Fruit fly (Drosophila melanogaster): ENCODE results near the gene Sf3b3.
A peak's percentile ranks its signal among the peaks of the same experiment; 100 is the strongest.

The Sf3b3 gene

dm6 chr3L:821951-822350 lies 11.2 kb downstream of the Sf3b3 start:
- peak; percentile 83 for TF ChIP-seq CG9948 (tag; optimal IDR thresholded peaks at IDR 0.05)
- peak; percentile 86 for TF ChIP-seq Snoo (tag; optimal IDR thresholded peaks at IDR 0.05)
- peak; percentile 80 for TF ChIP-seq CG4496 (GFP tag; IDR thresholded peaks at IDR 0.05)
- peak; percentile 67 for TF ChIP-seq CG34367 (tag; optimal IDR thresholded peaks at IDR 0.05)
- TF ChIP-seq CG10348 (GFP tag; IDR thresholded peaks at IDR 0.05): no peak
- TF ChIP-seq Pif1A (GFP tag; optimal IDR thresholded peaks at IDR 0.05): peak; percentile 78
- peak; percentile 90 for TF ChIP-seq CG17806 (tag; optimal IDR thresholded peaks at IDR 0.05)
- TF ChIP-seq CG8301 (tag; optimal IDR thresholded peaks at IDR 0.05): peak; percentile 76
- peak; percentile 75 for TF ChIP-seq EcR (GFP tag; optimal IDR thresholded peaks at IDR 0.05)
- TF ChIP-seq Ets98B (GFP tag; IDR thresholded peaks at IDR 0.05): peak; percentile 66
- TF ChIP-seq CG14655 (GFP tag; optimal IDR thresholded peaks at IDR 0.05): peak; percentile 85
- TF ChIP-seq D1 (tag; optimal IDR thresholded peaks at IDR 0.05): peak; percentile 66
- TF ChIP-seq gl (tag; optimal IDR thresholded peaks at IDR 0.05): peak; percentile 67
- TF ChIP-seq Pif1B (GFP tag; optimal IDR thresholded peaks at IDR 0.05): peak; percentile 82
- TF ChIP-seq CG12605 (GFP tag; IDR thresholded peaks at IDR 0.05): peak; percentile 69; the same call in 1 of the 2 replicates
- peak; percentile 89 for TF ChIP-seq CG8159 (tag; optimal IDR thresholded peaks at IDR 0.05)
- TF ChIP-seq rn (GFP tag; IDR thresholded peaks at IDR 0.05): peak; percentile 57
- peak; percentile 11 for TF ChIP-seq CG13204 (GFP tag; optimal IDR thresholded peaks at IDR 0.05)
- peak; percentile 46; the same call in 1 of the 2 replicates for TF ChIP-seq CG32121 (GFP tag; IDR thresholded peaks at IDR 0.05)
- TF ChIP-seq fd96Ca (GFP tag; IDR thresholded peaks at IDR 0.05): peak; percentile 81; the same call in 2 of the 3 replicates
- TF ChIP-seq CG15710 (tag; optimal IDR thresholded peaks at IDR 0.05): peak; percentile 71

dm6 chr3L:820975-821598 lies 12.1 kb downstream of the Sf3b3 start:
- TF ChIP-seq CG17806 (tag; optimal IDR thresholded peaks at IDR 0.05): no peak
- TF ChIP-seq CG34367 (tag; optimal IDR thresholded peaks at IDR 0.05): no peak
- no peak for TF ChIP-seq CG14655 (GFP tag; optimal IDR thresholded peaks at IDR 0.05)
- peak; percentile 19; the same call in 1 of the 3 replicates for TF ChIP-seq CG4496 (GFP tag; IDR thresholded peaks at IDR 0.05)
- no peak for TF ChIP-seq CG8159 (tag; optimal IDR thresholded peaks at IDR 0.05)
- peak; percentile 1 for TF ChIP-seq CG9948 (tag; optimal IDR thresholded peaks at IDR 0.05)
- TF ChIP-seq Pif1A (GFP tag; optimal IDR thresholded peaks at IDR 0.05): no peak
- TF ChIP-seq Snoo (tag; optimal IDR thresholded peaks at IDR 0.05): no peak
- TF ChIP-seq Ets98B (GFP tag; IDR thresholded peaks at IDR 0.05): peak; percentile 38
- no peak for TF ChIP-seq CG12605 (GFP tag; IDR thresholded peaks at IDR 0.05)
- 0 out of 2 replicates have a peak, but pooled peaks have one; percentile 18 for TF ChIP-seq rn (GFP tag; IDR thresholded peaks at IDR 0.05)
- peak; percentile 37; the same call in 1 of the 3 replicates for TF ChIP-seq fd96Ca (GFP tag; IDR thresholded peaks at IDR 0.05)
- no peak for TF ChIP-seq CG32121 (GFP tag; IDR thresholded peaks at IDR 0.05)
- no peak for TF ChIP-seq gl (tag; optimal IDR thresholded peaks at IDR 0.05)

- TF ChIP-seq CG4496 (GFP tag; IDR thresholded peaks at IDR 0.05) (peak; percentile 95), Ets98B (GFP tag; IDR thresholded peaks at IDR 0.05) (peak; percentile 87), D1 (tag; optimal IDR thresholded peaks at IDR 0.05) (peak; percentile 12), EcR (GFP tag; optimal IDR thresholded peaks at IDR 0.05) (peak; percentile 12), fd96Ca (GFP tag; IDR thresholded peaks at IDR 0.05) (peak; percentile 89), CG15710 (tag; optimal IDR thresholded peaks at IDR 0.05) (peak; percentile 85), CG8301 (tag; optimal IDR thresholded peaks at IDR 0.05) (peak; percentile 78), rn (GFP tag; IDR thresholded peaks at IDR 0.05) (peak; percentile 48; the same call in 1 of the 2 replicates), Pif1A (GFP tag; optimal IDR thresholded peaks at IDR 0.05) (peak; percentile 84), CG8159 (tag; optimal IDR thresholded peaks at IDR 0.05) (peak; percentile 84), CG14655 (GFP tag; optimal IDR thresholded peaks at IDR 0.05) (peak; percentile 87), CG17806 (tag; optimal IDR thresholded peaks at IDR 0.05) (peak; percentile 87), CG13204 (GFP tag; optimal IDR thresholded peaks at IDR 0.05) (peak; percentile 79), CG9948 (tag; optimal IDR thresholded peaks at IDR 0.05) (peak; percentile 83), CG32121 (GFP tag; IDR thresholded peaks at IDR 0.05) (peak; percentile 86), Pif1B (GFP tag; optimal IDR thresholded peaks at IDR 0.05) (peak; percentile 92), Snoo (tag; optimal IDR thresholded peaks at IDR 0.05) (peak; percentile 91), CG34367 (tag; optimal IDR thresholded peaks at IDR 0.05) (peak; percentile 74), CG10348 (GFP tag; IDR thresholded peaks at IDR 0.05) (peak; percentile 49; the same call in 1 of the 2 replicates), gl (tag; optimal IDR thresholded peaks at IDR 0.05) (peak; percentile 55), CG12605 (GFP tag; IDR thresholded peaks at IDR 0.05) (peak; percentile 80)
These were observed 12.9 kb downstream of the Sf3b3 start for dm6 chr3L:820332-820731.

- TF ChIP-seq CG10348 (GFP tag; IDR thresholded peaks at IDR 0.05) (no peak), EcR (GFP tag; optimal IDR thresholded peaks at IDR 0.05) (no peak), rn (GFP tag; IDR thresholded peaks at IDR 0.05) (peak; percentile 51; the same call in 1 of the 2 replicates), CG8159 (tag; optimal IDR thresholded peaks at IDR 0.05) (no peak), CG12605 (GFP tag; IDR thresholded peaks at IDR 0.05) (no peak), CG32121 (GFP tag; IDR thresholded peaks at IDR 0.05) (0 out of 2 replicates have a peak, but pooled peaks have one; percentile 23), CG8301 (tag; optimal IDR thresholded peaks at IDR 0.05) (peak; percentile 1), Snoo (tag; optimal IDR thresholded peaks at IDR 0.05) (peak; percentile 67), fd96Ca (GFP tag; IDR thresholded peaks at IDR 0.05) (peak; percentile 57; the same call in 1 of the 3 replicates), Ets98B (GFP tag; IDR thresholded peaks at IDR 0.05) (peak; percentile 55), D1 (tag; optimal IDR thresholded peaks at IDR 0.05) (no peak), CG17806 (tag; optimal IDR thresholded peaks at IDR 0.05) (peak; percentile 16), CG34367 (tag; optimal IDR thresholded peaks at IDR 0.05) (no peak), CG13204 (GFP tag; optimal IDR thresholded peaks at IDR 0.05) (no peak), CG4496 (GFP tag; IDR thresholded peaks at IDR 0.05) (peak; percentile 71), CG9948 (tag; optimal IDR thresholded peaks at IDR 0.05) (no peak), Pif1B (GFP tag; optimal IDR thresholded peaks at IDR 0.05) (peak; percentile 56), gl (tag; optimal IDR thresholded peaks at IDR 0.05) (no peak), CG15710 (tag; optimal IDR thresholded peaks at IDR 0.05) (peak; percentile 3), CG14655 (GFP tag; optimal IDR thresholded peaks at IDR 0.05) (no peak), Pif1A (GFP tag; optimal IDR thresholded peaks at IDR 0.05) (peak; percentile 33)
These were observed 13.8 kb downstream of the Sf3b3 start for dm6 chr3L:819297-819886.

Measured in whole organism, pupa.